Worm (Caenorhabditis elegans) whole organism, late embryonic: ENCODE results near the gene rpoa-1.
A peak's percentile ranks its signal among the peaks of the same experiment; 100 is the strongest.

Experiments
- C08G9.2 ChIP-seq: sonication (generic microtip); optimal IDR thresholded peaks from 2 replicates; lab custom pipeline; 2016; ENCODE audit warnings: mild to moderate bottlenecking, missing genetic modification characterization, moderate library complexity, missing compliant biosample characterization
- T23F11.4 ChIP-seq: fragments of 200-800 bp; sonication (Bioruptor generic); optimal IDR thresholded peaks from 2 replicates; lab custom pipeline; 2018; ENCODE audit warnings: mild to moderate bottlenecking, missing genetic modification characterization, missing compliant biosample characterization
- ceh-14 ChIP-seq: sonication (generic microtip); optimal IDR thresholded peaks from 2 replicates; lab custom pipeline; 2016; ENCODE audit warnings: missing genotype, missing genetic modification characterization, missing compliant biosample characterization
- ceh-18 ChIP-seq: sonication (generic microtip); optimal IDR thresholded peaks from 2 replicates; lab custom pipeline; 2016; ENCODE audit warnings: missing genetic modification characterization, missing compliant biosample characterization
- ceh-2 ChIP-seq: sonication (generic microtip); optimal IDR thresholded peaks from 2 replicates; lab custom pipeline; 2016; ENCODE audit warnings: missing genotype, missing genetic modification characterization, missing compliant biosample characterization
- ceh-22 ChIP-seq: sonication (generic microtip); optimal IDR thresholded peaks from 2 replicates; lab custom pipeline; 2017; ENCODE audit warnings: missing biosample characterization, missing genetic modification characterization
- ceh-24 ChIP-seq: sonication (generic microtip); optimal IDR thresholded peaks from 2 replicates; lab custom pipeline; 2016; ENCODE audit warnings: mild to moderate bottlenecking, missing genetic modification characterization, missing compliant biosample characterization
- ceh-30 ChIP-seq: fragments of 150-350 bp; optimal IDR thresholded peaks from 2 replicates; lab custom pipeline; 2014; ENCODE audit warnings: missing biosample characterization, missing genetic modification characterization
- ceh-34 ChIP-seq: sonication (generic microtip); optimal IDR thresholded peaks from 2 replicates; lab custom pipeline; 2016; ENCODE audit warnings: mild to moderate bottlenecking, missing genetic modification characterization, missing compliant biosample characterization
- ceh-45 ChIP-seq: fragments of 200-800 bp; sonication (Bioruptor generic); IDR thresholded peaks from 2 replicates; pipeline ENCODE4 v1.3.6; 2022; ENCODE audit warnings: missing genetic modification reagents, missing genetic modification characterization, missing compliant biosample characterization
- ceh-9 ChIP-seq: sonication (generic microtip); optimal IDR thresholded peaks from 2 replicates; lab custom pipeline; 2016; ENCODE audit warnings: mild to moderate bottlenecking, missing genetic modification characterization, inconsistent platforms, missing compliant biosample characterization
- elt-2 ChIP-seq: sonication (generic microtip); optimal IDR thresholded peaks from 2 replicates; lab custom pipeline; 2016; ENCODE audit warnings: missing genetic modification reagents, missing genetic modification characterization, missing compliant biosample characterization
- elt-4 ChIP-seq: sonication (generic microtip); optimal IDR thresholded peaks from 2 replicates; lab custom pipeline; 2016; ENCODE audit warnings: missing genetic modification characterization, missing compliant biosample characterization
- ets-4 ChIP-seq: sonication (generic microtip); optimal IDR thresholded peaks from 2 replicates; lab custom pipeline; 2016; ENCODE audit warnings: missing genetic modification characterization, missing compliant biosample characterization
- eyg-1 ChIP-seq: sonication (generic microtip); optimal IDR thresholded peaks from 2 replicates; lab custom pipeline; 2016; ENCODE audit warnings: missing genotype, missing genetic modification characterization, missing compliant biosample characterization
- fax-1 ChIP-seq: sonication (generic microtip); optimal IDR thresholded peaks from 2 replicates; lab custom pipeline; 2016; ENCODE audit warnings: missing genotype, missing genetic modification characterization, missing compliant biosample characterization
- hlh-30 ChIP-seq: sonication (generic microtip); optimal IDR thresholded peaks from 2 replicates; lab custom pipeline; 2017; ENCODE audit warnings: antibody characterized with exemption, missing genetic modification characterization, missing compliant biosample characterization; ENCODE audit not compliant: insufficient read depth
- hlh-6 ChIP-seq: sonication (generic microtip); optimal IDR thresholded peaks from 2 replicates; lab custom pipeline; 2016; ENCODE audit warnings: missing genotype, missing genetic modification characterization, missing compliant biosample characterization
- madf-2 ChIP-seq: sonication (generic microtip); optimal IDR thresholded peaks from 2 replicates; lab custom pipeline; 2017; ENCODE audit warnings: missing genetic modification characterization, missing compliant biosample characterization
- mec-3 ChIP-seq: sonication (generic microtip); optimal IDR thresholded peaks from 2 replicates; lab custom pipeline; 2016; ENCODE audit warnings: borderline replicate concordance, missing genetic modification characterization, missing compliant biosample characterization
- nfya-1 ChIP-seq: sonication (generic microtip); optimal IDR thresholded peaks from 2 replicates; lab custom pipeline; 2017; ENCODE audit warnings: missing genetic modification characterization, mild to moderate bottlenecking, missing compliant biosample characterization, antibody characterized with exemption, moderate library complexity
- nhr-11 ChIP-seq: fragments of 150-350 bp; optimal IDR thresholded peaks from 2 replicates; lab custom pipeline; 2014; ENCODE audit warnings: missing biosample characterization, missing genetic modification characterization
- nhr-232 ChIP-seq: sonication (generic microtip); optimal IDR thresholded peaks from 2 replicates; lab custom pipeline; 2016; ENCODE audit warnings: missing genetic modification characterization, missing compliant biosample characterization
- odd-2 ChIP-seq: sonication (generic microtip); optimal IDR thresholded peaks from 2 replicates; lab custom pipeline; 2017; ENCODE audit warnings: antibody characterized with exemption, mild to moderate bottlenecking, missing genetic modification characterization, missing compliant biosample characterization
- pat-9 ChIP-seq: fragments of 200-800 bp; sonication (Bioruptor generic); optimal IDR thresholded peaks from 2 replicates; lab custom pipeline; 2018; ENCODE audit warnings: mild to moderate bottlenecking, missing genetic modification characterization, moderate library complexity, missing compliant biosample characterization
- pax-1 ChIP-seq: fragments of 150-350 bp; optimal IDR thresholded peaks from 2 replicates; lab custom pipeline; 2014; ENCODE audit warnings: missing biosample characterization, missing genetic modification characterization
- pha-4 ChIP-seq: fragments of 150-350 bp; optimal IDR thresholded peaks from 2 replicates; lab custom pipeline; 2018; ENCODE audit warnings: missing biosample characterization, missing genetic modification reagents, missing genetic modification characterization
- pros-1 ChIP-seq: fragments of 150-350 bp; optimal IDR thresholded peaks from 2 replicates; lab custom pipeline; 2014; ENCODE audit warnings: missing biosample characterization, missing genetic modification reagents, missing genetic modification characterization
- ref-2 ChIP-seq: sonication (generic microtip); optimal IDR thresholded peaks from 2 replicates; lab custom pipeline; 2016; ENCODE audit warnings: missing genetic modification characterization, missing compliant biosample characterization
- rnt-1 ChIP-seq: sonication (generic microtip); optimal IDR thresholded peaks from 2 replicates; lab custom pipeline; 2016; ENCODE audit warnings: missing genetic modification characterization, missing compliant biosample characterization
- sdc-2 ChIP-seq: sonication (generic microtip); optimal IDR thresholded peaks from 2 replicates; lab custom pipeline; 2016; ENCODE audit warnings: missing genotype, missing genetic modification characterization, missing compliant biosample characterization
- sox-2 ChIP-seq: fragments of 200-800 bp; sonication (Bioruptor generic); IDR thresholded peaks from 2 replicates; pipeline ENCODE4 v1.3.6; 2022; ENCODE audit warnings: missing genetic modification reagents, missing genetic modification characterization, missing compliant biosample characterization
- syd-9 ChIP-seq: sonication (generic microtip); optimal IDR thresholded peaks from 2 replicates; lab custom pipeline; 2016; ENCODE audit warnings: mild to moderate bottlenecking, missing genetic modification characterization, moderate library complexity, missing compliant biosample characterization
- tbx-2 ChIP-seq: sonication (generic microtip); optimal IDR thresholded peaks from 2 replicates; lab custom pipeline; 2016; ENCODE audit warnings: missing genetic modification characterization, missing compliant biosample characterization
- tbx-7 ChIP-seq: sonication (generic microtip); optimal IDR thresholded peaks from 2 replicates; lab custom pipeline; 2016; ENCODE audit warnings: missing genotype, missing genetic modification characterization, missing compliant biosample characterization
- ttx-3 ChIP-seq: sonication (generic microtip); optimal IDR thresholded peaks from 2 replicates; lab custom pipeline; 2016; ENCODE audit warnings: missing genetic modification reagents, missing genetic modification characterization, missing compliant biosample characterization
- unc-55 ChIP-seq: sonication (generic microtip); optimal IDR thresholded peaks from 2 replicates; lab custom pipeline; 2017; ENCODE audit warnings: missing biosample characterization, missing genetic modification reagents, missing genetic modification characterization
- ztf-16 ChIP-seq: sonication (generic microtip); optimal IDR thresholded peaks from 2 replicates; lab custom pipeline; 2017; ENCODE audit warnings: missing genetic modification characterization, missing compliant biosample characterization

The rpoa-1 gene

ce11 chrII:13736089-13736488 is 41.5 kb upstream of the rpoa-1 start, which contains the start of gene R06B9.5:
TSS of gene R06B9.5 (plus strand) at chrII:13736320.
- TF ChIP-seq madf-2 (tag; lab: Kevin White, UChicago) (peak; percentile 40), pat-9 (no peak)
- TF ChIP-seq, all 69 proteins: peak for 1

ce11 chrII:13732577-13732976 is 38.0 kb upstream of the rpoa-1 start:
- TF ChIP-seq elt-4 (tag; lab: Kevin White, UChicago) (no peak), fax-1 (tag; lab: Kevin White, UChicago) (no peak), ceh-30 (tag; lab: Kevin White, UChicago) (no peak), ceh-2 (tag; lab: Kevin White, UChicago) (no peak), nhr-232 (no peak), pax-1 (tag; lab: Kevin White, UChicago) (no peak), ceh-24 (no peak), eyg-1 (tag; lab: Kevin White, UChicago) (no peak), hlh-30 (tag; lab: Kevin White, UChicago) (no peak), nhr-11 (no peak), mec-3 (no peak), ets-4 (tag; lab: Kevin White, UChicago) (no peak), T23F11.4 (no peak)

ce11 chrII:13732146-13732545 is 37.6 kb upstream of the rpoa-1 start:
- no peak for TF ChIP-seq pros-1
- TF ChIP-seq hlh-6 (tag; lab: Kevin White, UChicago), result no peak
- TF ChIP-seq mec-3, result no peak
- no peak for TF ChIP-seq unc-55
- TF ChIP-seq ref-2 (tag; lab: Kevin White, UChicago), result no peak
- TF ChIP-seq ets-4 (tag; lab: Kevin White, UChicago), result no peak
- TF ChIP-seq syd-9 (tag; lab: Kevin White, UChicago), result no peak
- no peak for TF ChIP-seq hlh-30 (tag; lab: Kevin White, UChicago)
- TF ChIP-seq fax-1 (tag; lab: Kevin White, UChicago), result no peak
- TF ChIP-seq sox-2 (GFP tag; lab: Robert Waterston, UW), result no peak
- TF ChIP-seq nfya-1 (tag; lab: Kevin White, UChicago), result no peak
- TF ChIP-seq pha-4 (tag; lab: Kevin White, UChicago), result no peak
- TF ChIP-seq madf-2 (tag; lab: Kevin White, UChicago), result no peak
- TF ChIP-seq ceh-45 (GFP tag; lab: Robert Waterston, UW), result no peak
- no peak for TF ChIP-seq ceh-22 (tag; lab: Kevin White, UChicago)
- TF ChIP-seq sdc-2 (tag; lab: Kevin White, UChicago), result no peak
- TF ChIP-seq tbx-7, result no peak
- TF ChIP-seq C08G9.2 (tag; lab: Kevin White, UChicago), result no peak

ce11 chrII:13729416-13729815 is 34.8 kb upstream of the rpoa-1 start, which contains the start of gene Y54G9A.9:
TSS of gene Y54G9A.9 (plus strand) at chrII:13729716.
- no peak for TF ChIP-seq ceh-14 (tag; lab: Kevin White, UChicago)
- TF ChIP-seq pax-1 (tag; lab: Kevin White, UChicago), result no peak
- no peak for TF ChIP-seq ceh-9 (tag; lab: Kevin White, UChicago)
- TF ChIP-seq unc-55, result no peak
- TF ChIP-seq ttx-3 (tag; lab: Kevin White, UChicago), result no peak
- no peak for TF ChIP-seq ets-4 (tag; lab: Kevin White, UChicago)
- TF ChIP-seq tbx-2 (tag; lab: Kevin White, UChicago), result no peak
- no peak for TF ChIP-seq ceh-18
- no peak for TF ChIP-seq pros-1
- no peak for TF ChIP-seq ceh-34 (tag; lab: Kevin White, UChicago)
- TF ChIP-seq ceh-45 (GFP tag; lab: Robert Waterston, UW), result no peak
- no peak for TF ChIP-seq hlh-30 (tag; lab: Kevin White, UChicago)
- TF ChIP-seq elt-2 (tag; lab: Kevin White, UChicago), result no peak
- no peak for TF ChIP-seq odd-2 (tag; lab: Kevin White, UChicago)
- no peak for TF ChIP-seq rnt-1
- no peak for TF ChIP-seq ztf-16 (tag; lab: Kevin White, UChicago)
